Fruit fly (Drosophila melanogaster): ENCODE data around the gene Spn28F.

Spn28F gene

dm6 chr2L:8212666-8213270, 28.8 kb downstream of the Spn28F start, which contains the start of the genes CG8372 and CG8360 (continued):
- TF ChIP-seq otp (GFP tag; IDR thresholded peaks at IDR 0.05), result peak; percentile 99
- peak; percentile 99 for TF ChIP-seq Oli (tag; optimal IDR thresholded peaks at IDR 0.05)
- peak; percentile 96 for TF ChIP-seq CG13894 (tag; optimal IDR thresholded peaks at IDR 0.05)
- TF ChIP-seq BtbVII (GFP tag; optimal IDR thresholded peaks at IDR 0.05), result peak; percentile 98
- peak; percentile 99 for TF ChIP-seq CG2199 (GFP tag; IDR thresholded peaks at IDR 0.05)
- TF ChIP-seq ci (GFP tag; IDR thresholded peaks at IDR 0.05), result peak; percentile 99
- peak; percentile 99 for TF ChIP-seq E2f1 (GFP tag; IDR thresholded peaks at IDR 0.05)
- peak; percentile 92 for TF ChIP-seq Nf-YC (tag; optimal IDR thresholded peaks at IDR 0.05)
- peak; percentile 85 for TF ChIP-seq Sry-δ (GFP tag; optimal IDR thresholded peaks at IDR 0.05)
- peak; percentile 97 for TF ChIP-seq Blimp-1 (GFP tag; optimal IDR thresholded peaks at IDR 0.05)
- TF ChIP-seq CG17612 (GFP tag; IDR thresholded peaks at IDR 0.05), result peak; percentile 97
- TF ChIP-seq CG7556 (GFP tag; optimal IDR thresholded peaks at IDR 0.05), result peak; percentile 98
- peak; percentile 97 for TF ChIP-seq jigr1 (GFP tag; IDR thresholded peaks at IDR 0.05)
- peak; percentile 98 for TF ChIP-seq ro (GFP tag; IDR thresholded peaks at IDR 0.05)
- TF ChIP-seq twi (tag; optimal IDR thresholded peaks at IDR 0.05), result peak; percentile 92
- peak; percentile 94 for TF ChIP-seq ssp (GFP tag; IDR thresholded peaks at IDR 0.05)
- peak; percentile 99 for TF ChIP-seq CG12942 (GFP tag; optimal IDR thresholded peaks at IDR 0.05)
- TF ChIP-seq aop (GFP tag; IDR thresholded peaks at IDR 0.05), result peak; percentile 95
- peak; percentile 95 for TF ChIP-seq ewg (GFP tag; optimal IDR thresholded peaks at IDR 0.05)
- TF ChIP-seq org-1 (GFP tag; optimal IDR thresholded peaks at IDR 0.05), result peak; percentile 98
- TF ChIP-seq pfk (GFP tag; optimal IDR thresholded peaks at IDR 0.05), result peak; percentile 59
- peak; percentile 61 to 77 for TF ChIP-seq insv (GFP tag; optimal IDR thresholded peaks at IDR 0.05)
- TF ChIP-seq CG11093 (GFP tag; IDR thresholded peaks at IDR 0.05), result peak; percentile 99
- peak; percentile 99 for TF ChIP-seq CG11695 (GFP tag; IDR thresholded peaks at IDR 0.05)
- TF ChIP-seq CG9797 (GFP tag; optimal IDR thresholded peaks at IDR 0.05), result peak; percentile 76
- peak; percentile 100 for TF ChIP-seq Med (GFP tag)
- TF ChIP-seq CG17361 (GFP tag; IDR thresholded peaks at IDR 0.05), result peak; percentile 97
- TF ChIP-seq lov (optimal IDR thresholded peaks at IDR 0.05), result no peak
- peak; percentile 99 for TF ChIP-seq lov (GFP tag; IDR thresholded peaks at IDR 0.05)
- peak; percentile 98 for TF ChIP-seq CG16779 (GFP tag; IDR thresholded peaks at IDR 0.05)
- peak; percentile 98 for TF ChIP-seq CG6175 (GFP tag; IDR thresholded peaks at IDR 0.05)
- TF ChIP-seq CG4328 (GFP tag; optimal IDR thresholded peaks at IDR 0.05), result peak; percentile 97
- peak; percentile 99 for TF ChIP-seq shn (GFP tag; optimal IDR thresholded peaks at IDR 0.05)
- TF ChIP-seq CG10565 (GFP tag; optimal IDR thresholded peaks at IDR 0.05), result peak; percentile 97
- peak; percentile 99 for TF ChIP-seq CG1602 (GFP tag; optimal IDR thresholded peaks at IDR 0.05)
- peak; percentile 76 for TF ChIP-seq CTCF (GFP tag; optimal IDR thresholded peaks at IDR 0.05)
- peak; percentile 99 for TF ChIP-seq CG6272 (GFP tag; IDR thresholded peaks at IDR 0.05)
- peak; percentile 99 for TF ChIP-seq CG14014 (GFP tag; IDR thresholded peaks at IDR 0.05)
- TF ChIP-seq CG2712 (tag; optimal IDR thresholded peaks at IDR 0.05), result peak; percentile 99
- peak; percentile 99 for TF ChIP-seq CG32772 (GFP tag; IDR thresholded peaks at IDR 0.05)
- TF ChIP-seq Meics (GFP tag; optimal IDR thresholded peaks at IDR 0.05), result peak; percentile 98
- TF ChIP-seq CG2875 (GFP tag; optimal IDR thresholded peaks at IDR 0.05), result peak; percentile 98
- TF ChIP-seq Doc3 (GFP tag; IDR thresholded peaks at IDR 0.05; ENCODE audit: partially characterized antibody), result peak; percentile 22; the same call in 1 of the 3 replicates
- TF ChIP-seq Hmx (GFP tag; optimal IDR thresholded peaks at IDR 0.05), result peak; percentile 97
- TF ChIP-seq bigmax (GFP tag; optimal IDR thresholded peaks at IDR 0.05), result peak; percentile 76
- peak; percentile 98 for TF ChIP-seq Oaz (GFP tag; IDR thresholded peaks at IDR 0.05)
- TF ChIP-seq HmgD (GFP tag; optimal IDR thresholded peaks at IDR 0.05), result peak; percentile 99
- TF ChIP-seq ind (GFP tag; optimal IDR thresholded peaks at IDR 0.05), result peak; percentile 99
- TF ChIP-seq Deaf1 (tag; optimal IDR thresholded peaks at IDR 0.05), result peak; percentile 84
- peak; percentile 89 for TF ChIP-seq E2f2 (GFP tag; IDR thresholded peaks at IDR 0.05)
- TF ChIP-seq CG1603 (tag; optimal IDR thresholded peaks at IDR 0.05), result peak; percentile 97
- TF ChIP-seq unpg (GFP tag; optimal IDR thresholded peaks at IDR 0.05), result peak; percentile 99
